Fruit fly (Drosophila melanogaster) whole organism, prepupa: ENCODE results near the gene CG31789.

ENCODE experiments used
- CG10631 ChIP-seq: fragments of 200-800 bp; sonication (Bioruptor generic); optimal IDR thresholded peaks from 2 replicates; lab custom pipeline; 2016; ENCODE audit warnings: missing biosample characterization, missing genetic modification characterization
- CG10669 ChIP-seq: fragments of 200-800 bp; sonication (Bioruptor generic); optimal IDR thresholded peaks from 3 replicates; lab custom pipeline; 2018; ENCODE audit warnings: missing biosample characterization, mild to moderate bottlenecking, missing genetic modification characterization, moderate library complexity
- CG11294 ChIP-seq: fragments of 200-800 bp; sonication (Bioruptor generic); IDR thresholded peaks from 2 replicates; pipeline ENCODE4 v1.3.6; 2022; ENCODE audit warnings: missing biosample characterization, missing genetic modification characterization
- CG11762 ChIP-seq: fragments of 200-800 bp; sonication (Bioruptor generic); optimal IDR thresholded peaks from 3 replicates; lab custom pipeline; 2016; ENCODE audit warnings: missing biosample characterization, missing genetic modification characterization; ENCODE audit not compliant: insufficient read depth
- CG11902 ChIP-seq: fragments of 200-800 bp; sonication (Bioruptor generic); optimal IDR thresholded peaks from 3 replicates; lab custom pipeline; 2016; ENCODE audit warnings: missing biosample characterization, missing genetic modification characterization
- CG15336 ChIP-seq: fragments of 200-800 bp; sonication (Bioruptor generic); IDR thresholded peaks from 2 replicates; pipeline ENCODE4 v1.3.6; 2022; ENCODE audit warnings: missing biosample characterization, missing genetic modification characterization
- CG1621 ChIP-seq: fragments of 200-800 bp; sonication (Bioruptor generic); optimal IDR thresholded peaks from 3 replicates; lab custom pipeline; 2018; ENCODE audit warnings: missing biosample characterization, mild to moderate bottlenecking, missing genetic modification characterization
- CG16779 ChIP-seq: fragments of 200-800 bp; sonication (Bioruptor generic); optimal IDR thresholded peaks from 3 replicates; lab custom pipeline; 2017; ENCODE audit warnings: missing biosample characterization, mild to moderate bottlenecking, missing genetic modification characterization
- CG31627 ChIP-seq: fragments of 200-800 bp; sonication (Bioruptor generic); optimal IDR thresholded peaks from 3 replicates; lab custom pipeline; 2016; ENCODE audit warnings: missing biosample characterization, missing genetic modification characterization
- CG34406 ChIP-seq: fragments of 200-800 bp; sonication (Bioruptor generic); optimal IDR thresholded peaks from 3 replicates; lab custom pipeline; 2016; ENCODE audit warnings: missing biosample characterization, missing genetic modification characterization
- CG3919 ChIP-seq: fragments of 200-800 bp; sonication (Bioruptor generic); optimal IDR thresholded peaks from 3 replicates; lab custom pipeline; 2016; ENCODE audit warnings: missing biosample characterization, missing genetic modification characterization
- CG4318 ChIP-seq: fragments of 200-800 bp; sonication (Bioruptor generic); optimal IDR thresholded peaks from 3 replicates; lab custom pipeline; 2017; ENCODE audit warnings: missing biosample characterization, mild to moderate bottlenecking, missing genetic modification characterization
- CG6276 ChIP-seq: fragments of 200-800 bp; sonication (Bioruptor generic); optimal IDR thresholded peaks from 2 replicates; lab custom pipeline; 2017; ENCODE audit warnings: missing biosample characterization, mild to moderate bottlenecking, missing genetic modification characterization
- CG6808 ChIP-seq: fragments of 200-800 bp; sonication (Bioruptor generic); optimal IDR thresholded peaks from 3 replicates; lab custom pipeline; 2017; ENCODE audit warnings: missing biosample characterization, missing genetic modification characterization, mild to moderate bottlenecking, moderate library complexity, missing genetic modification reagents
- CG6854 ChIP-seq: fragments of 200-800 bp; sonication (Bioruptor generic); optimal IDR thresholded peaks from 2 replicates; lab custom pipeline; 2017; ENCODE audit warnings: missing biosample characterization, mild to moderate bottlenecking, missing genetic modification characterization
- CG8319 ChIP-seq: fragments of 200-800 bp; sonication (Bioruptor generic); optimal IDR thresholded peaks from 3 replicates; lab custom pipeline; 2016; ENCODE audit warnings: missing biosample characterization, missing genetic modification characterization
- CG8632 ChIP-seq: fragments of 200-800 bp; sonication (Bioruptor generic); optimal IDR thresholded peaks from 3 replicates; lab custom pipeline; 2016; ENCODE audit warnings: missing biosample characterization, missing genetic modification characterization
- Eip75B ChIP-seq: fragments of 200-800 bp; sonication (Bioruptor generic); optimal IDR thresholded peaks from 3 replicates; lab custom pipeline; 2016; ENCODE audit warnings: missing biosample characterization, missing genetic modification characterization
- Eip78C ChIP-seq: fragments of 200-800 bp; sonication (Bioruptor generic); peaks from one replicate; lab custom pipeline; 2016; ENCODE audit warnings: missing biosample characterization, missing genetic modification characterization
- Ets21C ChIP-seq: fragments of 200-800 bp; sonication (Bioruptor generic); optimal IDR thresholded peaks from 3 replicates; lab custom pipeline; 2016; ENCODE audit warnings: missing biosample characterization, missing genetic modification characterization
- Ets96B ChIP-seq: fragments of 200-800 bp; optimal IDR thresholded peaks from 2 replicates; lab custom pipeline; 2019; ENCODE audit warnings: missing biosample characterization, mild to moderate bottlenecking, missing genetic modification characterization, moderate library complexity
- Hr39 ChIP-seq: fragments of 200-800 bp; sonication (Bioruptor generic); optimal IDR thresholded peaks from 2 replicates; lab custom pipeline; 2016; ENCODE audit warnings: missing biosample characterization, missing genetic modification characterization
- Hr4 ChIP-seq: fragments of 200-800 bp; sonication (Bioruptor generic); optimal IDR thresholded peaks from 3 replicates; lab custom pipeline; 2016; ENCODE audit warnings: missing biosample characterization, missing genetic modification characterization
- Met ChIP-seq: fragments of 200-800 bp; sonication (Bioruptor generic); optimal IDR thresholded peaks from 3 replicates; lab custom pipeline; 2016; ENCODE audit warnings: missing biosample characterization, missing genetic modification characterization
- OdsH ChIP-seq: fragments of 200-800 bp; sonication (Bioruptor generic); optimal IDR thresholded peaks from 3 replicates; lab custom pipeline; 2016; ENCODE audit warnings: missing biosample characterization, missing genetic modification characterization
- Smox ChIP-seq: fragments of 200-800 bp; sonication (Bioruptor generic); optimal IDR thresholded peaks from 3 replicates; lab custom pipeline; 2016; ENCODE audit warnings: missing biosample characterization, missing genetic modification characterization
- Sox102F ChIP-seq: fragments of 200-800 bp; sonication (Bioruptor generic); optimal IDR thresholded peaks from 2 replicates; lab custom pipeline; 2016; ENCODE audit warnings: missing biosample characterization, mild to moderate bottlenecking, missing genetic modification characterization
- Sox14 ChIP-seq: fragments of 200-800 bp; sonication (Bioruptor generic); optimal IDR thresholded peaks from 3 replicates; lab custom pipeline; 2016; ENCODE audit warnings: missing biosample characterization, missing genetic modification characterization
- Sox15 ChIP-seq: fragments of 200-800 bp; sonication (Bioruptor generic); optimal IDR thresholded peaks from 3 replicates; lab custom pipeline; 2016; ENCODE audit warnings: missing biosample characterization, missing genetic modification characterization
- acj6 ChIP-seq: fragments of 200-800 bp; sonication (Bioruptor generic); optimal IDR thresholded peaks from 3 replicates; lab custom pipeline; 2016; ENCODE audit warnings: missing biosample characterization, missing genetic modification characterization
- cyc ChIP-seq: fragments of 200-800 bp; sonication (Bioruptor generic); optimal IDR thresholded peaks from 3 replicates; lab custom pipeline; 2016; ENCODE audit warnings: missing biosample characterization, missing genetic modification characterization
- dsx ChIP-seq: fragments of 200-800 bp; optimal IDR thresholded peaks from 3 replicates; lab custom pipeline; 2019; ENCODE audit warnings: missing biosample characterization, mild to moderate bottlenecking, missing genetic modification characterization, moderate library complexity; ENCODE audit not compliant: poor library complexity, severe bottlenecking
- eg ChIP-seq: fragments of 200-800 bp; sonication (Bioruptor generic); IDR thresholded peaks from 3 replicates; pipeline ENCODE4 v1.3.6; 2022; ENCODE audit warnings: missing biosample characterization, missing genetic modification characterization
- esn ChIP-seq: fragments of 200-800 bp; sonication (Bioruptor generic); optimal IDR thresholded peaks from 2 replicates; lab custom pipeline; 2016; ENCODE audit warnings: missing biosample characterization, mild to moderate bottlenecking, missing genetic modification characterization, moderate library complexity
- fd59A ChIP-seq: fragments of 200-800 bp; sonication (Bioruptor generic); optimal IDR thresholded peaks from 2 replicates; lab custom pipeline; 2017; ENCODE audit warnings: missing biosample characterization, mild to moderate bottlenecking, missing genetic modification characterization, missing genetic modification reagents
- fd85E ChIP-seq: fragments of 200-800 bp; sonication (Bioruptor generic); optimal IDR thresholded peaks from 3 replicates; lab custom pipeline; 2016; ENCODE audit warnings: missing biosample characterization, missing genetic modification characterization
- fkh ChIP-seq: fragments of 200-800 bp; sonication (Bioruptor generic); optimal IDR thresholded peaks from 3 replicates; lab custom pipeline; 2017; ENCODE audit warnings: missing biosample characterization, mild to moderate bottlenecking, missing genetic modification characterization, moderate library complexity
- lz ChIP-seq: fragments of 200-800 bp; sonication (Bioruptor generic); optimal IDR thresholded peaks from 3 replicates; lab custom pipeline; 2016; ENCODE audit warnings: missing biosample characterization, missing genetic modification characterization
- net ChIP-seq: fragments of 200-800 bp; sonication (Bioruptor generic); optimal IDR thresholded peaks from 3 replicates; lab custom pipeline; 2016; ENCODE audit warnings: missing biosample characterization, missing genetic modification characterization
- spab ChIP-seq: fragments of 200-800 bp; sonication (Bioruptor generic); optimal IDR thresholded peaks from 2 replicates; lab custom pipeline; 2017; ENCODE audit warnings: missing biosample characterization, mild to moderate bottlenecking, missing genetic modification characterization, missing genetic modification reagents
- ss ChIP-seq, 2 experiments: fragments of 200-800 bp; sonication (Bioruptor generic); optimal IDR thresholded peaks; 2 replicates in 1 of 2; 3 replicates in 1 of 2; lab custom pipeline; 2017 to 2018; ENCODE audit warnings: mild to moderate bottlenecking in 2 of 2, missing biosample characterization in 2 of 2, missing genetic modification characterization in 2 of 2, moderate library complexity in 1 of 2
- svp ChIP-seq: fragments of 200-800 bp; sonication (Bioruptor generic); peaks from one replicate; lab custom pipeline; 2016; ENCODE audit warnings: missing biosample characterization, missing genetic modification characterization
- topi ChIP-seq: fragments of 200-800 bp; sonication (Bioruptor generic); optimal IDR thresholded peaks from 3 replicates; lab custom pipeline; 2016; ENCODE audit warnings: missing biosample characterization, missing genetic modification characterization
- vri ChIP-seq: fragments of 200-800 bp; sonication (Bioruptor generic); optimal IDR thresholded peaks from 3 replicates; lab custom pipeline; 2016; ENCODE audit warnings: missing biosample characterization, mild to moderate bottlenecking, missing genetic modification characterization

The CG31789 gene

dm6 chr2L:18617003-18617402 is 11.3 kb downstream of the CG31789 start, which contains the start of gene MESR3 (continued):
- no peak for TF ChIP-seq ss (GFP tag; optimal IDR thresholded peaks at IDR 0.05; lab: Kevin White, UChicago)
- TF ChIP-seq CG11294 (GFP tag; lab: Robert Waterston, UW): 0 out of 2 replicates have a peak, but pooled peaks have one; percentile 22
- peak; percentile 75 for TF ChIP-seq CG6854 (GFP tag; lab: Kevin White, UChicago)
- TF ChIP-seq CG1621 (tag; lab: Kevin White, UChicago): peak; percentile 44
- no peak for TF ChIP-seq CG10631 (GFP tag; lab: Kevin White, UChicago)
- no peak for TF ChIP-seq Eip75B
- no peak for TF ChIP-seq Sox102F (GFP tag; lab: Kevin White, UChicago)
- no peak for TF ChIP-seq Sox15
- TF ChIP-seq CG16779: no peak
- peak; percentile 63 for TF ChIP-seq CG6808
- no peak for TF ChIP-seq Hr4 (GFP tag; lab: Kevin White, UChicago)
- no peak for TF ChIP-seq CG6276 (GFP tag; lab: Kevin White, UChicago)
- TF ChIP-seq CG31627: peak; percentile 7
- TF ChIP-seq net: peak; percentile 71
- TF ChIP-seq Smox (GFP tag; lab: Kevin White, UChicago): no peak
- TF ChIP-seq Met (GFP tag; lab: Kevin White, UChicago): no peak
- no peak for TF ChIP-seq CG8319
- peak; percentile 64 for TF ChIP-seq fd85E (GFP tag; lab: Kevin White, UChicago)
- peak; percentile 76 for TF ChIP-seq Ets96B (tag; lab: Kevin White, UChicago)
- TF ChIP-seq esn (GFP tag; lab: Kevin White, UChicago): peak; percentile 53
- peak; percentile 94 for TF ChIP-seq Eip78C (GFP tag; lab: Kevin White, UChicago)
- TF ChIP-seq eg (GFP tag; lab: Robert Waterston, UW): peak; percentile 86
- TF ChIP-seq OdsH (GFP tag; lab: Kevin White, UChicago): no peak
- TF ChIP-seq cyc (GFP tag; lab: Kevin White, UChicago): peak; percentile 32
- TF ChIP-seq CG4318: peak; percentile 4
- TF ChIP-seq Hr39 (GFP tag; lab: Kevin White, UChicago): no peak
- TF ChIP-seq Ets21C (GFP tag; lab: Kevin White, UChicago): no peak

- TF ChIP-seq CG11902 (no peak), fkh (GFP tag; lab: Kevin White, UChicago) (peak; percentile 1)
- TF ChIP-seq, all 60 proteins: peak for 1
These were observed 14.4 kb downstream of the CG31789 start for dm6 chr2L:18620153-18620552.

dm6 chr2L:18621357-18622211 is 15.9 kb downstream of the CG31789 start:
- TF ChIP-seq Eip78C (GFP tag; lab: Kevin White, UChicago) (peak; percentile 96), CG4318 (no peak), CG15336 (peak; percentile 49; the same call in 1 of the 2 replicates), topi (peak; percentile 91), fd59A (GFP tag; lab: Kevin White, UChicago) (peak; percentile 66), CG1621 (tag; lab: Kevin White, UChicago) (peak; percentile 58), CG6808 (peak; percentile 72), svp (GFP tag; lab: Kevin White, UChicago) (peak; percentile 94), CG34406 (GFP tag; lab: Kevin White, UChicago) (peak; percentile 87), lz (GFP tag; lab: Kevin White, UChicago) (peak; percentile 75), Sox14 (GFP tag; lab: Kevin White, UChicago) (peak; percentile 87), CG6854 (GFP tag; lab: Kevin White, UChicago) (peak; percentile 66), CG8319 (peak; percentile 84), spab (peak; percentile 75), CG10631 (GFP tag; lab: Kevin White, UChicago) (peak; percentile 73), CG16779 (peak; percentile 38), Met (GFP tag; lab: Kevin White, UChicago) (peak; percentile 88), vri (GFP tag; lab: Kevin White, UChicago) (peak; percentile 85), CG3919 (GFP tag; lab: Kevin White, UChicago) (peak; percentile 82), dsx (peak; percentile 70), Ets21C (GFP tag; lab: Kevin White, UChicago) (peak; percentile 82), CG10669 (peak; percentile 84), eg (GFP tag; lab: Robert Waterston, UW) (peak; percentile 63; the same call in 2 of the 3 replicates), net (peak; percentile 64), acj6 (GFP tag; lab: Kevin White, UChicago) (peak; percentile 78), Ets96B (tag; lab: Kevin White, UChicago) (peak; percentile 64), fd85E (GFP tag; lab: Kevin White, UChicago) (peak; percentile 53), CG11762 (peak; percentile 80), CG8632 (GFP tag; lab: Kevin White, UChicago) (peak; percentile 76), CG11294 (GFP tag; lab: Robert Waterston, UW) (no peak), Sox15 (peak; percentile 76)
